Worm (Caenorhabditis elegans) whole organism, L1 larva: Measurements from ENCODE around the gene btb-14.

ENCODE experiments used
- F16B12.6 ChIP-seq: fragments of 150-350 bp; optimal IDR thresholded peaks from 2 replicates; lab custom pipeline; 2014; ENCODE audit warnings: missing biosample characterization, missing genetic modification characterization
- ama-1 ChIP-seq: fragments of 150-350 bp; optimal IDR thresholded peaks from 2 replicates; lab custom pipeline; 2014
- blmp-1 ChIP-seq: fragments of 150-350 bp; optimal IDR thresholded peaks from 2 replicates; lab custom pipeline; 2014; ENCODE audit warnings: missing biosample characterization, missing genetic modification characterization
- ceh-82 ChIP-seq, 3 experiments: fragments of 150-350 bp in 1 of 3; sonication (generic microtip) in 2 of 3; optimal IDR thresholded peaks; 2 replicates each; lab custom pipeline; 2014 to 2017; ENCODE audit warnings: missing biosample characterization in 3 of 3, missing genetic modification characterization in 3 of 3
- dsc-1 ChIP-seq: sonication (generic microtip); optimal IDR thresholded peaks from 2 replicates; lab custom pipeline; 2016; ENCODE audit warnings: mild to moderate bottlenecking, missing genetic modification characterization, missing compliant biosample characterization
- efl-1 ChIP-seq, 4 experiments: fragments of 150-350 bp; optimal IDR thresholded peaks in 3 of 4; peaks in 1 of 4; 1 replicate in 1 of 4; 2 replicates in 3 of 4; lab custom pipeline; 2014; ENCODE audit warnings: missing biosample characterization in 2 of 4, missing genetic modification characterization in 2 of 4, missing genetic modification reagents in 2 of 4
- egl-13 ChIP-seq: sonication (generic microtip); optimal IDR thresholded peaks from 2 replicates; lab custom pipeline; 2016; ENCODE audit warnings: missing genotype, missing genetic modification reagents, missing genetic modification characterization, missing compliant biosample characterization
- elt-2 ChIP-seq: sonication (generic microtip); optimal IDR thresholded peaks from 2 replicates; lab custom pipeline; 2016; ENCODE audit warnings: missing genetic modification characterization, mild to moderate bottlenecking, inconsistent platforms, missing compliant biosample characterization, missing genetic modification reagents
- elt-3 ChIP-seq, 6 experiments: fragments of 150-350 bp in 1 of 6; sonication (generic microtip); optimal IDR thresholded peaks; 2 replicates each; lab custom pipeline; 2017 to 2018; ENCODE audit warnings: missing biosample characterization in 6 of 6, missing genetic modification characterization in 6 of 6, inconsistent platforms in 1 of 6
- hlh-17 ChIP-seq: fragments of 200-800 bp; sonication (Bioruptor generic); optimal IDR thresholded peaks from 2 replicates; lab custom pipeline; 2018; ENCODE audit warnings: missing genetic modification characterization, mild to moderate bottlenecking, missing compliant biosample characterization, moderate library complexity, borderline replicate concordance
- hlh-4 ChIP-seq: sonication (generic microtip); optimal IDR thresholded peaks from 2 replicates; lab custom pipeline; 2016; ENCODE audit warnings: mild to moderate bottlenecking, missing genetic modification characterization, missing compliant biosample characterization
- hpl-2 ChIP-seq: fragments of 150-350 bp; optimal IDR thresholded peaks from 2 replicates; lab custom pipeline; 2014; ENCODE audit warnings: missing biosample characterization, missing genetic modification reagents, missing genetic modification characterization
- isw-1 ChIP-seq: fragments of 200-800 bp; sonication (Bioruptor generic); IDR thresholded peaks from 2 replicates; pipeline ENCODE4 v1.3.6; 2022; ENCODE audit warnings: missing genetic modification characterization, missing compliant biosample characterization
- lin-14 ChIP-seq: fragments of 200-800 bp; sonication (Bioruptor generic); optimal IDR thresholded peaks from 2 replicates; lab custom pipeline; 2018; ENCODE audit warnings: mild to moderate bottlenecking, missing genetic modification characterization, moderate library complexity, missing compliant biosample characterization
- lin-35 ChIP-seq, 2 experiments: fragments of 150-350 bp; optimal IDR thresholded peaks; 2 replicates each; lab custom pipeline; 2014; ENCODE audit warnings: missing biosample characterization in 2 of 2, missing genetic modification characterization in 2 of 2, missing genetic modification reagents in 2 of 2
- lsy-2 ChIP-seq, 2 experiments: fragments of 150-350 bp; optimal IDR thresholded peaks; 2 replicates each; lab custom pipeline; 2014; ENCODE audit warnings: missing biosample characterization in 2 of 2, missing genetic modification characterization in 2 of 2
- mab-9 ChIP-seq: fragments of 200-800 bp; sonication (Bioruptor generic); IDR thresholded peaks from 2 replicates; pipeline ENCODE4 v1.3.6; 2022; ENCODE audit warnings: missing genetic modification reagents, missing genetic modification characterization, missing compliant biosample characterization
- mep-1 ChIP-seq: fragments of 150-350 bp; optimal IDR thresholded peaks from 2 replicates; lab custom pipeline; 2014; ENCODE audit warnings: missing biosample characterization, missing genetic modification characterization
- nhr-11 ChIP-seq: fragments of 150-350 bp; optimal IDR thresholded peaks from 2 replicates; lab custom pipeline; 2014; ENCODE audit warnings: missing biosample characterization, missing genetic modification characterization
- nhr-20 ChIP-seq: sonication (generic microtip); optimal IDR thresholded peaks from 2 replicates; lab custom pipeline; 2016; ENCODE audit warnings: mild to moderate bottlenecking, missing genetic modification characterization, missing compliant biosample characterization
- nhr-237 ChIP-seq: fragments of 150-350 bp; optimal IDR thresholded peaks from 2 replicates; lab custom pipeline; 2014; ENCODE audit warnings: missing biosample characterization, missing genetic modification characterization
- nhr-47 ChIP-seq: sonication (generic microtip); optimal IDR thresholded peaks from 2 replicates; lab custom pipeline; 2016; ENCODE audit warnings: mild to moderate bottlenecking, missing genetic modification characterization, moderate library complexity, missing compliant biosample characterization
- nhr-76 ChIP-seq: sonication (generic microtip); optimal IDR thresholded peaks from 2 replicates; lab custom pipeline; 2017; ENCODE audit warnings: missing biosample characterization, missing genetic modification characterization
- nhr-85 ChIP-seq: sonication (generic microtip); peaks from one replicate; lab custom pipeline; 2016; ENCODE audit warnings: missing genetic modification characterization, inconsistent platforms, missing compliant biosample characterization
- nhr-90 ChIP-seq: sonication (generic microtip); optimal IDR thresholded peaks from 2 replicates; lab custom pipeline; 2016; ENCODE audit warnings: mild to moderate bottlenecking, missing genetic modification characterization, missing compliant biosample characterization; ENCODE audit not compliant: poor library complexity
- pax-3 ChIP-seq: fragments of 200-800 bp; sonication (Bioruptor generic); optimal IDR thresholded peaks from 2 replicates; lab custom pipeline; 2018; ENCODE audit warnings: mild to moderate bottlenecking, missing genetic modification characterization, moderate library complexity, missing compliant biosample characterization
- pqm-1 ChIP-seq: sonication (generic microtip); optimal IDR thresholded peaks from 3 replicates; lab custom pipeline; 2017; ENCODE audit warnings: missing biosample characterization, missing genetic modification characterization
- snu-23 ChIP-seq: sonication (generic microtip); optimal IDR thresholded peaks from 2 replicates; lab custom pipeline; 2016; ENCODE audit warnings: missing genetic modification characterization, missing compliant biosample characterization
- unc-86 ChIP-seq: sonication (generic microtip); optimal IDR thresholded peaks from 2 replicates; lab custom pipeline; 2016; ENCODE audit warnings: missing genetic modification characterization, missing compliant biosample characterization
- ztf-4 ChIP-seq: fragments of 150-350 bp; optimal IDR thresholded peaks from 2 replicates; lab custom pipeline; 2014; ENCODE audit warnings: missing biosample characterization, missing genetic modification characterization

The btb-14 gene

DNA sequence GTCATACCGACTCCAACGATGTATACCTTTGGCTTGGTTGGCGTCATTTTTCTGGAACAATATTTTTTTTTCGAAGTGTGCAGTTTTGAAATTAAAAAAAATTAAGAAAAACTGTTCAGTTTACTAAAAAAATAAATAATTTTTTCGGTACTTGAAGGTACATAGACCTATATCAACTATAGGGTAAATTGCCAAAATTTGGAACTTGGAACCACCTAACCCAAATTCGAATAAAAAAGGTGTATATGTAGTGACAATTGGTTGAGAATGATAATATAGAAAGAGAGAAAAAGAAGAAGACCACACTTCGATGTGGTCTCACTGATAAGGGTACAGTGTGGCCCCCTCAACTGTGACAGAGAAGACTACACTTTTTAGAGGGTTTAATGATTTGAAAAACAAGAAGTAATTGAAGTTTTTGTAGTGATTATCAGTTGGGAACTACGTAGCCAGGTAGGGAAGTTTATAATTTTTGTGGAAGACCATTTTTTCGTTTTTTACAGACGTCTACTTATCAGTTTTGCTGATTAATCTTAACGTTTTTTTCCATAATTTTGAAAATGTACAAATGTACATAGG is 42.5 kb downstream of the btb-14 start, which contains the start of gene daf-22:
Gene daf-22 (minus strand): TSS at position 51 of the 579 bp plus-strand sequence.
- TF ChIP-seq nhr-76: no peak
- TF ChIP-seq efl-1 (optimal IDR thresholded peaks at IDR 0.05; lab: Kevin White, UChicago): no peak
- peak in 1 of 2 experiments; percentile 80 for TF ChIP-seq efl-1 (GFP tag; optimal IDR thresholded peaks at IDR 0.05 in 1 of 2; lab: Kevin White, UChicago)
- peak; percentile 84 for TF ChIP-seq elt-2 (tag; lab: Kevin White, UChicago)
- TF ChIP-seq hpl-2 (GFP tag; lab: Kevin White, UChicago): peak; percentile 15
- peak in 3 of 6 experiments; percentile 25 to 74 (median 45) for TF ChIP-seq elt-3 (tag; optimal IDR thresholded peaks at IDR 0.05; lab: Kevin White, UChicago)
- peak; percentile 5 for TF ChIP-seq nhr-90 (tag; lab: Kevin White, UChicago)
- TF ChIP-seq snu-23 (GFP tag; lab: Kevin White, UChicago): peak; percentile 3
- TF ChIP-seq nhr-20 (tag; lab: Kevin White, UChicago): peak; percentile 75
- peak in 1 of 2 experiments; percentile 41 for TF ChIP-seq lin-35 (GFP tag; optimal IDR thresholded peaks at IDR 0.05; lab: Kevin White, UChicago)
- peak; percentile 5 for TF ChIP-seq blmp-1 (tag; lab: Kevin White, UChicago)
- TF ChIP-seq lin-14 (GFP tag; lab: Kevin White, UChicago): no peak

DNA sequence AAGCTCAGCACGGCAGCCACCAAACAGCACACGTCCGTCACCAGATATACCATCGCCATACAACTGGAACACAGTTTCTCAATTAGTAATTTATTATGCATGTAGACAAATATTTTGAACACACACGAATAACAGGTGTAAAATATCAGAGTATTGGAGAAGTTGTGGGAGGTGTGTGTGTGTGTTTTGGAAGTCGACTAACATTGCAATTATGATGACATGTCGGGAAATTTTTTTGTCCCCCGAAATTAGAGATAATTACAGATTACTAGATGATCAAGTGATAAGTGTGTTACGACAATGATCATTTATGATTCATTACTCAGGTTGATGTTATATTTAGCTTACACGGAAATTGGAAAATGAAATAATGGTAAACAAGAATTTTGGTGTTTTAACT is 46.5 kb downstream of the btb-14 start, which contains the start of gene Y57A10C.8:
Gene Y57A10C.8 (minus strand): TSS at position 101 of the 400 bp plus-strand sequence.
- no peak for TF ChIP-seq nhr-85 (tag; lab: Kevin White, UChicago)
- no peak for TF ChIP-seq hlh-4 (tag; lab: Kevin White, UChicago)
- no peak for TF ChIP-seq nhr-11 (tag; lab: Kevin White, UChicago)
- no peak for TF ChIP-seq mab-9 (GFP tag; lab: Robert Waterston, UW)
- TF ChIP-seq mep-1 (tag; lab: Kevin White, UChicago): no peak
- TF ChIP-seq isw-1: no peak
- no peak for TF ChIP-seq dsc-1 (tag; lab: Kevin White, UChicago)
- TF ChIP-seq ceh-82 (tag; optimal IDR thresholded peaks at IDR 0.05; lab: Kevin White, UChicago): no peak

DNA sequence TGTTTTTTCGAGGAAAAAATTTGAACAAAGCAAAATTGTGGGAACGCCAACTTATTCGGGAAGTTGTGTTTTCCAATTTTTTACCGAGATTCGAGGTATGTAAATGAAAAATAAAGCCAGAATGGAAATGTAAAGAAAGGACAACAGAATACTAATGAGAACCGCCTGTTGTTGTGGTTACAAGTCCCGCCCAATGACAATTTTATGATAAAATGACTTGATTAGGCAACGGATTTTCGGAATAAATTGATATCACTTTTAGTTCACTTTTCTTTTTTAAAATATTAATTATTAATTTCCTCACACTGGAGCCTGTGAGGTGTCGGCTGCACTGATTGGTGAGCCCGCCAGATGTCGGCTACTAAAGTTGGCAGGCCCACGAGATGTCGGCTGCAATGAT is 49.1 kb downstream of the btb-14 start, which contains the start of gene dct-12:
Gene dct-12 (minus strand): TSS at position 101 of the 400 bp plus-strand sequence.
- TF ChIP-seq pqm-1 (tag; lab: Kevin White, UChicago) (no peak), pax-3 (no peak), nhr-20 (tag; lab: Kevin White, UChicago) (no peak), ama-1 (lab: Kevin White, UChicago) (no peak), mep-1 (tag; lab: Kevin White, UChicago) (no peak), lsy-2 (tag; optimal IDR thresholded peaks at IDR 0.05; lab: Kevin White, UChicago) (no peak), nhr-90 (tag; lab: Kevin White, UChicago) (no peak), snu-23 (GFP tag; lab: Kevin White, UChicago) (no peak), blmp-1 (tag; lab: Kevin White, UChicago) (no peak), nhr-237 (tag; lab: Kevin White, UChicago) (no peak), F16B12.6 (tag; lab: Kevin White, UChicago) (no peak), ztf-4 (no peak), egl-13 (tag; lab: Kevin White, UChicago) (no peak), hlh-17 (GFP tag; lab: Kevin White, UChicago) (no peak), ceh-82 (tag; optimal IDR thresholded peaks at IDR 0.05; lab: Kevin White, UChicago) (no peak), unc-86 (tag; lab: Kevin White, UChicago) (no peak), hlh-4 (tag; lab: Kevin White, UChicago) (no peak), nhr-47 (tag; lab: Kevin White, UChicago) (no peak)
- TF ChIP-seq, all 84 proteins: peak for 0
